Worm (Caenorhabditis elegans) whole organism, young adult: Measurements from ENCODE around the gene C50F7.6.

Experiments used
- cebp-1 ChIP-seq, 2 experiments: fragments of 200-800 bp in 1 of 2; sonication (Bioruptor generic) in 1 of 2; sonication (generic microtip) in 1 of 2; IDR thresholded peaks in 1 of 2; optimal IDR thresholded peaks in 1 of 2; 2 replicates each; pipeline versions ENCODE4 v1.3.6 to Lab custom; 2017 to 2022; ENCODE audit warnings: missing compliant biosample characterization in 2 of 2, missing genetic modification characterization in 2 of 2, mild to moderate bottlenecking in 1 of 2, missing genetic modification reagents in 1 of 2, moderate library complexity in 1 of 2
- cebp-2 ChIP-seq: fragments of 200-800 bp; sonication (Bioruptor generic); IDR thresholded peaks from 2 replicates; pipeline ENCODE4 v1.3.6; 2022; ENCODE audit warnings: missing genetic modification characterization, missing compliant biosample characterization
- efl-1 ChIP-seq: fragments of 150-350 bp; optimal IDR thresholded peaks from 2 replicates; lab custom pipeline; 2014; ENCODE audit warnings: missing biosample characterization, missing genetic modification reagents, missing genetic modification characterization
- nhr-90 ChIP-seq: sonication (generic microtip); optimal IDR thresholded peaks from 2 replicates; lab custom pipeline; 2016; ENCODE audit warnings: missing genotype, mild to moderate bottlenecking, missing genetic modification characterization, missing compliant biosample characterization

ce11 chrIV:7753108-7753507, 30.1 kb upstream of the C50F7.6 start, which contains the start of gene col-14:
- TF ChIP-seq efl-1 (GFP tag; lab: Kevin White, UChicago) = no peak
- TF ChIP-seq nhr-90 (tag; lab: Kevin White, UChicago) = no peak
- no peak for TF ChIP-seq cebp-1 (GFP tag; IDR thresholded peaks at IDR 0.05; lab: Robert Waterston, UW)
- TF ChIP-seq cebp-1 (tag; optimal IDR thresholded peaks at IDR 0.05; lab: Kevin White, UChicago) = no peak
- no peak for TF ChIP-seq cebp-2 (GFP tag; lab: Robert Waterston, UW)
